Worm (Caenorhabditis elegans) whole organism, L4 larva: ENCODE results near the gene srz-82.

Experiments
- F26F4.8 ChIP-seq: fragments of 200-800 bp; sonication (Bioruptor generic); conservative IDR thresholded peaks from 2 replicates; pipeline ENCODE4 v1.3.6; 2022; ENCODE audit warnings: missing genetic modification characterization, missing compliant biosample characterization
- Y75B8A.6 ChIP-seq: fragments of 200-800 bp; sonication (Bioruptor generic); IDR thresholded peaks from 2 replicates; pipeline ENCODE4 v1.3.6; 2022; ENCODE audit warnings: missing genetic modification reagents, missing genetic modification characterization, missing compliant biosample characterization
- aha-1 ChIP-seq: fragments of 150-350 bp; peaks from one replicate; lab custom pipeline; 2014; ENCODE audit warnings: missing biosample characterization, missing genetic modification characterization
- aly-2 ChIP-seq: sonication (generic microtip); optimal IDR thresholded peaks from 2 replicates; lab custom pipeline; 2018; ENCODE audit warnings: missing biosample characterization, missing genetic modification characterization
- ama-1 ChIP-seq: fragments of 150-350 bp; optimal IDR thresholded peaks from 2 replicates; lab custom pipeline; 2014; ENCODE audit warnings: inconsistent platforms, mixed read lengths
- arid-1 ChIP-seq: fragments of 200-800 bp; sonication (Bioruptor generic); conservative IDR thresholded peaks from 2 replicates; pipeline ENCODE4 v1.3.6; 2022; ENCODE audit warnings: missing genetic modification reagents, missing genetic modification characterization, missing compliant biosample characterization
- ceh-20 ChIP-seq: fragments of 200-800 bp; sonication (Bioruptor generic); IDR thresholded peaks from 2 replicates; pipeline ENCODE4 v1.3.6; 2022; ENCODE audit warnings: missing genetic modification reagents, missing genetic modification characterization, missing compliant biosample characterization
- ceh-28 ChIP-seq: fragments of 150-350 bp; optimal IDR thresholded peaks from 2 replicates; lab custom pipeline; 2014; ENCODE audit warnings: missing biosample characterization, missing genetic modification reagents, missing genetic modification characterization
- ceh-32 ChIP-seq: sonication (generic microtip); optimal IDR thresholded peaks from 2 replicates; lab custom pipeline; 2016; ENCODE audit warnings: mild to moderate bottlenecking, missing genetic modification characterization, missing compliant biosample characterization; ENCODE audit not compliant: poor library complexity
- ces-1 ChIP-seq: fragments of 150-350 bp; sonication (generic microtip); optimal IDR thresholded peaks from 4 replicates; lab custom pipeline; 2014; ENCODE audit warnings: missing biosample characterization, missing genetic modification reagents, missing genetic modification characterization
- dmd-6 ChIP-seq: fragments of 200-800 bp; sonication (Bioruptor generic); IDR thresholded peaks from 2 replicates; pipeline ENCODE4 v1.3.6; 2022; ENCODE audit warnings: missing genetic modification reagents, missing genetic modification characterization, missing compliant biosample characterization
- dmd-9 ChIP-seq: fragments of 200-800 bp; sonication (Bioruptor generic); IDR thresholded peaks from 2 replicates; pipeline ENCODE4 v1.3.6; 2022; ENCODE audit warnings: missing genetic modification reagents, missing genetic modification characterization, missing compliant biosample characterization
- dpl-1 ChIP-seq: fragments of 150-350 bp; optimal IDR thresholded peaks from 2 replicates; lab custom pipeline; 2014; ENCODE audit warnings: missing biosample characterization, missing genetic modification reagents, missing genetic modification characterization
- dve-1 ChIP-seq: sonication (generic microtip); optimal IDR thresholded peaks from 2 replicates; lab custom pipeline; 2017; ENCODE audit warnings: antibody characterized with exemption, mild to moderate bottlenecking, missing genetic modification characterization, missing compliant biosample characterization; ENCODE audit not compliant: insufficient read depth
- fos-1 ChIP-seq: fragments of 150-350 bp; optimal IDR thresholded peaks from 2 replicates; lab custom pipeline; 2014; ENCODE audit warnings: missing biosample characterization, missing genetic modification characterization
- hmg-1.1 ChIP-seq: fragments of 200-800 bp; sonication (Bioruptor generic); IDR thresholded peaks from 2 replicates; pipeline ENCODE4 v1.3.6; 2022; ENCODE audit warnings: missing genetic modification reagents, missing genetic modification characterization, missing compliant biosample characterization
- jun-1 ChIP-seq: fragments of 150-350 bp; optimal IDR thresholded peaks from 2 replicates; lab custom pipeline; 2014; ENCODE audit warnings: missing biosample characterization, missing genetic modification reagents, missing genetic modification characterization
- lin-38 ChIP-seq: fragments of 200-800 bp; sonication (Bioruptor generic); IDR thresholded peaks from 2 replicates; pipeline ENCODE4 v1.3.6; 2022; ENCODE audit warnings: missing genetic modification reagents, missing genetic modification characterization, missing compliant biosample characterization
- lir-3 ChIP-seq: sonication (generic microtip); optimal IDR thresholded peaks from 2 replicates; lab custom pipeline; 2016; ENCODE audit warnings: mild to moderate bottlenecking, missing genetic modification characterization, missing compliant biosample characterization
- lsy-2 ChIP-seq, 2 experiments: fragments of 150-350 bp in 1 of 2; sonication (generic microtip) in 1 of 2; optimal IDR thresholded peaks; 2 replicates each; lab custom pipeline; 2014 to 2017; ENCODE audit warnings: missing biosample characterization in 2 of 2, missing genetic modification characterization in 2 of 2
- madf-5 ChIP-seq, 2 experiments: fragments of 200-800 bp; sonication (Bioruptor generic); IDR thresholded peaks; 2 replicates each; pipeline ENCODE4 v1.3.6; 2022; ENCODE audit warnings: missing compliant biosample characterization in 2 of 2, missing genetic modification characterization in 2 of 2
- madf-9 ChIP-seq: fragments of 200-800 bp; sonication (Bioruptor generic); conservative IDR thresholded peaks from 2 replicates; pipeline ENCODE4 v1.3.6; 2022; ENCODE audit warnings: missing genetic modification reagents, missing genetic modification characterization, missing compliant biosample characterization
- mdl-1 ChIP-seq, 2 experiments: fragments of 150-350 bp in 1 of 2; sonication (generic microtip) in 1 of 2; optimal IDR thresholded peaks; 2 replicates each; lab custom pipeline; 2014 to 2017; ENCODE audit warnings: missing biosample characterization in 2 of 2, missing genetic modification characterization in 2 of 2
- mes-2 ChIP-seq: sonication (generic microtip); optimal IDR thresholded peaks from 2 replicates; lab custom pipeline; 2016; ENCODE audit warnings: missing genotype, mild to moderate bottlenecking, missing genetic modification characterization, missing compliant biosample characterization; ENCODE audit not compliant: poor library complexity, severe bottlenecking
- mxl-2 ChIP-seq: fragments of 200-800 bp; sonication (Bioruptor generic); conservative IDR thresholded peaks from 2 replicates; pipeline ENCODE4 v1.3.6; 2022; ENCODE audit warnings: missing genetic modification reagents, missing genetic modification characterization, missing compliant biosample characterization
- nhr-10 ChIP-seq: fragments of 150-350 bp; optimal IDR thresholded peaks from 2 replicates; lab custom pipeline; 2014; ENCODE audit warnings: missing biosample characterization, missing genetic modification characterization
- nhr-11 ChIP-seq: fragments of 150-350 bp; optimal IDR thresholded peaks from 2 replicates; lab custom pipeline; 2014; ENCODE audit warnings: missing biosample characterization, missing genetic modification characterization
- nhr-42 ChIP-seq: fragments of 200-800 bp; sonication (Bioruptor generic); IDR thresholded peaks from 2 replicates; pipeline ENCODE4 v1.3.6; 2022; ENCODE audit warnings: missing genetic modification characterization, missing compliant biosample characterization
- nhr-6 ChIP-seq: fragments of 150-350 bp; optimal IDR thresholded peaks from 2 replicates; lab custom pipeline; 2014; ENCODE audit warnings: missing biosample characterization, missing genetic modification characterization
- saeg-2 ChIP-seq: fragments of 200-800 bp; sonication (Bioruptor generic); IDR thresholded peaks from 2 replicates; pipeline ENCODE4 v1.3.6; 2022; ENCODE audit warnings: missing genetic modification reagents, missing genetic modification characterization, missing compliant biosample characterization
- snpc-4 ChIP-seq: fragments of 150-350 bp; optimal IDR thresholded peaks from 2 replicates; lab custom pipeline; 2014; ENCODE audit warnings: missing biosample characterization, missing genetic modification characterization
- tag-97 ChIP-seq: fragments of 200-800 bp; sonication (Bioruptor generic); IDR thresholded peaks from 2 replicates; pipeline ENCODE4 v1.3.6; 2022; ENCODE audit warnings: missing genetic modification characterization, missing compliant biosample characterization
- unc-62 ChIP-seq, 3 experiments: fragments of 150-350 bp in 1 of 3; sonication (generic microtip); optimal IDR thresholded peaks in 2 of 3; peaks in 1 of 3; 1 replicate in 1 of 3; 2 replicates in 2 of 3; lab custom pipeline; 2014 to 2017; ENCODE audit warnings: missing biosample characterization in 3 of 3, missing genetic modification characterization in 3 of 3, missing genetic modification reagents in 3 of 3, missing genotype in 1 of 3
- zag-1 ChIP-seq: fragments of 150-350 bp; optimal IDR thresholded peaks from 2 replicates; lab custom pipeline; 2014; ENCODE audit warnings: missing biosample characterization, missing genetic modification characterization
- zfp-2 ChIP-seq: sonication (generic microtip); optimal IDR thresholded peaks from 2 replicates; lab custom pipeline; 2016; ENCODE audit warnings: mild to moderate bottlenecking, missing genetic modification characterization, missing compliant biosample characterization
- ztf-11 ChIP-seq: fragments of 150-350 bp; optimal IDR thresholded peaks from 2 replicates; lab custom pipeline; 2014; ENCODE audit warnings: missing biosample characterization, missing genetic modification characterization

The srz-82 gene

DNA sequence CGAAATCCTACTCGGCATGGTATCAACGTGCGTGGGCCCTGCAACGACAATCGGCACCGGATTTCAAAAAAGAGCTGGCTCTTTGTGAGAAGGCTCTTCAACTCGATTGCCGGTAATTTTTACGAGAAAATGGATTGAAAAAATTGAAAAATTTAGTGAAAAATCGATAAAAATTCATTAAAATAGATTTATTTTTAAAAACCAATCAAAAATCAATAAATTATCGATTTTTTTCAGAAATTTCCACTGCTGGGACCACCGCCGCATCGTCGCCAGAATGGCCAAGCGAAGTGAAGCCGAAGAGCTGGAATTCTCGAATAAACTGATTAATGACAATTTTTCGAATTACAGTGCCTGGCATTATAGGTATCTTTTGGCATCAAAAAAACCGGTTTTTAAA lies 45.2 kb downstream of the srz-82 start:
- TF ChIP-seq Y75B8A.6 (GFP tag; lab: Robert Waterston, UW) (no peak), nhr-11 (tag; lab: Kevin White, UChicago) (no peak), nhr-10 (no peak), dmd-9 (GFP tag; lab: Robert Waterston, UW) (no peak), ceh-20 (no peak), unc-62 (GFP tag; optimal IDR thresholded peaks at IDR 0.05 in 1 of 2; lab: Kevin White, UChicago) (peak in 1 of 2 experiments; percentile 40), unc-62 (tag; optimal IDR thresholded peaks at IDR 0.05; lab: Kevin White, UChicago) (no peak), zfp-2 (no peak), dve-1 (tag; lab: Kevin White, UChicago) (no peak), ceh-28 (tag; lab: Kevin White, UChicago) (peak; percentile 67)

DNA sequence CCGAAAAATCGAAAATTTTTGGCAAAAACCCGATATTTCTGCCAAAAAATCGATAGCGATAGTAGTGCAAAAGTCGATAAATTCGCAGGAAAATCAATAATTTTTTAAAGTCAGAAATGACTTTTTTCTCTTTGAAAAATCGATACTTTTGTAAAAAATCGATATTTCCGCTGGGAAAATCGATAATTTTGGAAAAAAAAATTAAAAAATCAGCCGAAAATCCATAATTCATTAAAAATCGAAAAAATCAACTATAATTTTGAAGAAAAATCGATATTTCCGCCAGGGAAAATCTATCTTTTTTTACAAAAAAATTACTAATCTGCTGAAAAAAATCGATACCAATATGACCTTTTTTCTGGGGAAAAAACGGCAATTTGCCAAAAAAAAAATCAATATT lies 48.8 kb downstream of the srz-82 start:
- TF ChIP-seq ceh-28 (tag; lab: Kevin White, UChicago) (peak; percentile 92), ces-1 (GFP tag; lab: Kevin White, UChicago) (no peak)

DNA sequence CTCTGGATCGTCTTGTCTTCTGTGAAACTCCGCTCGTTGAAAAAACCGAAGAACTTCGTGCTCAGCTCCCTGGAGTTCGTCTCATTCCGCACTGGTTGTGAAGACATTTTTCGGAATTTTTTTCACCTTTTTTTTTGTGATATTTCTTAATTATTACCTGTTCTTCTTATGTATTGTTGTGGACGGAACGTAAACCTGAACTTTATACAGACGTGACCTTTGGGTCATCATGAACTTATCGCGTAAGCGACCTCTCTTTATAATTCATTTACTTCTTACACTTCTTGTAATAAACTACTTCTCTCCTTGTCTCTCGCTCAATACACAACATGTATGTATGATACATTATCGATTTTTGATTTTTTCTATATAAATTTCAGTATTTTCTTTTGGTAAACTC lies 49.5 kb downstream of the srz-82 start, which contains the start of gene M57.1:
TSS of gene M57.1 (plus strand) at position 301 of the 400 bp plus-strand sequence.
- no peak for TF ChIP-seq snpc-4 (tag; lab: Kevin White, UChicago)

DNA sequence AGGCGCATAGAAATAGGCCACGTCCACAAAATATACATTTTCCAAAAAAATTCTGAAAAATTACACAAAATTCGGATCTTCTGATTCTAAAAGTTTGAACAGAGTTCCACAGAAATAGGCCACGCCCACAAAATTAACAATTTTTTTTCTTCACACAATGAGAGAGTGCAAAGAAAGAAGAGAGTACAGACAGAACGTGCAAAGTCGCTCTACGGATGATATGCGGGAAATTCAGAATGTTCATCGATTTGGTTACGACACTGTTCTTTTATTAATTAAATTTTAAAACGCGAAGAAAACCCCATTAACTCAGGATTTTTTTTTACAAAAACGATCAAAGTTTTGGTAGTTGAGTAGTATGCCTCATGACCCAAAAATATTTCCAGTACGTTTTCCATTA lies 50.3 kb downstream of the srz-82 start:
- no peak for TF ChIP-seq ztf-11 (tag; lab: Kevin White, UChicago)
- no peak for TF ChIP-seq nhr-42 (GFP tag; lab: Robert Waterston, UW)
- no peak for TF ChIP-seq hmg-1.1 (GFP tag; lab: Robert Waterston, UW)
- TF ChIP-seq lin-38 = peak; percentile 73
- TF ChIP-seq madf-9 (GFP tag; lab: Robert Waterston, UW) = no peak
- no peak for TF ChIP-seq zfp-2
- no peak for TF ChIP-seq aly-2
- TF ChIP-seq dve-1 (tag; lab: Kevin White, UChicago) = no peak
- TF ChIP-seq nhr-6 (tag; lab: Kevin White, UChicago) = no peak
- no peak for TF ChIP-seq mdl-1 (tag; optimal IDR thresholded peaks at IDR 0.05; lab: Kevin White, UChicago)
- TF ChIP-seq nhr-11 (tag; lab: Kevin White, UChicago) = no peak
- no peak for TF ChIP-seq fos-1 (tag; lab: Kevin White, UChicago)
- TF ChIP-seq saeg-2 (GFP tag; lab: Robert Waterston, UW) = no peak
- TF ChIP-seq dmd-6 = no peak
- no peak for TF ChIP-seq jun-1 (tag; lab: Kevin White, UChicago)
- peak; percentile 72 for TF ChIP-seq aha-1 (tag; lab: Kevin White, UChicago)
- no peak for TF ChIP-seq lir-3 (tag; lab: Kevin White, UChicago)
- TF ChIP-seq ceh-32 = no peak
- peak; percentile 18 for TF ChIP-seq mes-2 (tag; lab: Kevin White, UChicago)
- TF ChIP-seq mxl-2 (GFP tag; lab: Robert Waterston, UW) = no peak
- TF ChIP-seq F26F4.8 (GFP tag; lab: Robert Waterston, UW) = no peak
- TF ChIP-seq dpl-1 (GFP tag; lab: Kevin White, UChicago) = peak; percentile 34
- TF ChIP-seq madf-5 (GFP tag; IDR thresholded peaks at IDR 0.05; lab: Robert Waterston, UW) = no peak
- TF ChIP-seq arid-1 (GFP tag; lab: Robert Waterston, UW) = no peak
- no peak for TF ChIP-seq tag-97
- no peak for TF ChIP-seq zag-1
- TF ChIP-seq lsy-2 (tag; optimal IDR thresholded peaks at IDR 0.05; lab: Kevin White, UChicago) = peak in 1 of 2 experiments; percentile 37
- TF ChIP-seq ama-1 (lab: Kevin White, UChicago) = no peak
